Fruit fly (Drosophila melanogaster) S2 (cell line): ENCODE measurements around the gene CG7550.

Source experiments
- CG8478 ChIP-seq: fragments of >200 bp; optimal IDR thresholded peaks from 2 replicates; lab custom pipeline; 2018
- CTCF ChIP-seq, 2 experiments: fragments of >200 bp; optimal IDR thresholded peaks; 2 replicates each; lab custom pipeline; 2018

The CG7550 gene

dm6 chr3L:8128396-8129050 is 4.2 kb upstream of the CG7550 start:
- TF ChIP-seq CTCF (optimal IDR thresholded peaks at IDR 0.05; lab: Kevin White, UChicago): no peak
- TF ChIP-seq CG8478: no peak

- no peak for TF ChIP-seq CTCF (optimal IDR thresholded peaks at IDR 0.05; lab: Kevin White, UChicago)
- TF ChIP-seq CG8478: no peak
These were observed 3.4 kb upstream of the CG7550 start, which contains the start of the genes Cds and Uba2 for dm6 chr3L:8127712-8128210. Cds (plus strand) TSS chr3L:8127762. Uba2 (minus strand) TSS chr3L:8127818.

- TF ChIP-seq CG8478 (no peak), CTCF (optimal IDR thresholded peaks at IDR 0.05; lab: Kevin White, UChicago) (no peak)
These were observed 2.7 kb downstream of the CG7550 start, which contains the start of gene ldbr for dm6 chr3L:8121590-8121989. ldbr (plus strand) TSS chr3L:8121827.

- no peak for TF ChIP-seq CTCF (optimal IDR thresholded peaks at IDR 0.05; lab: Kevin White, UChicago)
- TF ChIP-seq CG8478: no peak
These were observed 7.5 kb downstream of the CG7550 start for dm6 chr3L:8116809-8117208.

dm6 chr3L:8115864-8116528 is 8.3 kb downstream of the CG7550 start, which contains the start of the genes Arp3 and msk:
Arp3 (minus strand) TSS chr3L:8115902.
msk (plus strand) TSS chr3L:8116179.
- TF ChIP-seq CTCF (optimal IDR thresholded peaks at IDR 0.05; lab: Kevin White, UChicago) (peak in 1 of 2 experiments; percentile 16), CG8478 (no peak)

- TF ChIP-seq CTCF (optimal IDR thresholded peaks at IDR 0.05; lab: Kevin White, UChicago) (no peak), CG8478 (no peak)
These were observed 14.2 kb downstream of the CG7550 start, which contains the start of gene Nulp1 for dm6 chr3L:8110171-8110570. Nulp1 (plus strand) TSS chr3L:8110368.

- TF ChIP-seq CTCF (optimal IDR thresholded peaks at IDR 0.05; lab: Kevin White, UChicago): no peak
- TF ChIP-seq CG8478: no peak
These were observed 15.4 kb downstream of the CG7550 start, which contains the start of gene fan for dm6 chr3L:8108886-8109285. fan (plus strand) TSS chr3L:8109132.

- TF ChIP-seq CG8478 (no peak), CTCF (optimal IDR thresholded peaks at IDR 0.05; lab: Kevin White, UChicago) (no peak)
These were observed 16.1 kb downstream of the CG7550 start for dm6 chr3L:8108201-8108600.

dm6 chr3L:8097101-8097500 is 27.2 kb downstream of the CG7550 start:
- TF ChIP-seq CTCF (optimal IDR thresholded peaks at IDR 0.05; lab: Kevin White, UChicago) (no peak), CG8478 (no peak)

- no peak for TF ChIP-seq CG8478
- no peak for TF ChIP-seq CTCF (optimal IDR thresholded peaks at IDR 0.05; lab: Kevin White, UChicago)
These were observed 28.2 kb downstream of the CG7550 start for dm6 chr3L:8096106-8096558.

- no peak for TF ChIP-seq CTCF (optimal IDR thresholded peaks at IDR 0.05; lab: Kevin White, UChicago)
- no peak for TF ChIP-seq CG8478
These were observed 29.6 kb downstream of the CG7550 start for dm6 chr3L:8094652-8095129.

- no peak for TF ChIP-seq CTCF (optimal IDR thresholded peaks at IDR 0.05; lab: Kevin White, UChicago)
- TF ChIP-seq CG8478: no peak
These were observed 30.8 kb downstream of the CG7550 start for dm6 chr3L:8093553-8093952.

- TF ChIP-seq CG8478: no peak
- TF ChIP-seq CTCF (optimal IDR thresholded peaks at IDR 0.05; lab: Kevin White, UChicago): no peak
These were observed 32.7 kb downstream of the CG7550 start, which contains the start of gene CG7565 for dm6 chr3L:8091650-8092068. CG7565 (minus strand) TSS chr3L:8091786.

- TF ChIP-seq CTCF (optimal IDR thresholded peaks at IDR 0.05; lab: Kevin White, UChicago) (no peak), CG8478 (no peak)
These were observed 38.1 kb downstream of the CG7550 start for dm6 chr3L:8086218-8086617.

- TF ChIP-seq CTCF (optimal IDR thresholded peaks at IDR 0.05; lab: Kevin White, UChicago) (no peak), CG8478 (no peak)
These were observed 42.5 kb downstream of the CG7550 start for dm6 chr3L:8081822-8082221.

- no peak for TF ChIP-seq CG8478
- no peak for TF ChIP-seq CTCF (optimal IDR thresholded peaks at IDR 0.05; lab: Kevin White, UChicago)
These were observed 43.5 kb downstream of the CG7550 start for dm6 chr3L:8080790-8081189.
